Fruit fly (Drosophila melanogaster) whole organism, embryonic: Measurements from ENCODE around the gene HemK2.

Experiments used
- Abd-B ChIP-seq: fragments of 200-800 bp; sonication (Bioruptor generic); optimal IDR thresholded peaks from 2 replicates; lab custom pipeline; 2018; ENCODE audit warnings: missing biosample characterization, mild to moderate bottlenecking, missing genetic modification characterization, moderate library complexity
- Awh ChIP-seq: fragments of 200-800 bp; sonication (Bioruptor generic); IDR thresholded peaks from 2 replicates; pipeline ENCODE4, ENCODE4 v1.3.6; 2022; ENCODE audit warnings: missing biosample characterization, missing genetic modification characterization
- CG10979 ChIP-seq: fragments of 200-800 bp; sonication (Bioruptor generic); optimal IDR thresholded peaks from 2 replicates; lab custom pipeline; 2018; ENCODE audit warnings: missing biosample characterization, mild to moderate bottlenecking, missing genetic modification characterization, moderate library complexity
- CG11085 ChIP-seq: fragments of 200-800 bp; sonication (Bioruptor generic); IDR thresholded peaks from 2 replicates; pipeline ENCODE4 v1.3.6; 2022; ENCODE audit warnings: missing biosample characterization, missing genetic modification characterization
- CG12236 ChIP-seq: fragments of 200-800 bp; sonication (Bioruptor generic); optimal IDR thresholded peaks from 2 replicates; lab custom pipeline; 2016; ENCODE audit warnings: missing biosample characterization, missing genetic modification characterization
- CG12391 ChIP-seq: fragments of 200-800 bp; sonication (Bioruptor generic); optimal IDR thresholded peaks from 3 replicates; lab custom pipeline; 2018; ENCODE audit warnings: missing biosample characterization, mild to moderate bottlenecking, missing genetic modification characterization, moderate library complexity
- CG12744 ChIP-seq: fragments of 200-800 bp; sonication (Bioruptor generic); optimal IDR thresholded peaks from 2 replicates; lab custom pipeline; 2016; ENCODE audit warnings: missing biosample characterization, missing genetic modification characterization
- CG16815 ChIP-seq: fragments of 200-800 bp; sonication (Bioruptor generic); optimal IDR thresholded peaks from 3 replicates; lab custom pipeline; 2017; ENCODE audit warnings: missing biosample characterization, mild to moderate bottlenecking, missing genetic modification characterization
- CG16863 ChIP-seq: fragments of 200-800 bp; sonication (Bioruptor generic); optimal IDR thresholded peaks from 3 replicates; lab custom pipeline; 2016; ENCODE audit warnings: missing biosample characterization, missing genetic modification characterization
- CG17359 ChIP-seq: fragments of 200-800 bp; sonication (Bioruptor generic); optimal IDR thresholded peaks from 3 replicates; lab custom pipeline; 2018; ENCODE audit warnings: missing biosample characterization, mild to moderate bottlenecking, missing genetic modification characterization, moderate library complexity
- CG18619 ChIP-seq: fragments of 200-800 bp; sonication (Bioruptor generic); optimal IDR thresholded peaks from 3 replicates; lab custom pipeline; 2017; ENCODE audit warnings: missing biosample characterization, mild to moderate bottlenecking, missing genetic modification characterization
- CG2129 ChIP-seq: fragments of 200-800 bp; sonication (Bioruptor generic); IDR thresholded peaks from 2 replicates; pipeline ENCODE4 v1.3.6; 2022; ENCODE audit warnings: missing biosample characterization, missing genetic modification characterization; ENCODE audit not compliant: partially characterized antibody
- CG2199 ChIP-seq: fragments of 200-800 bp; sonication (Bioruptor generic); IDR thresholded peaks from 3 replicates; pipeline ENCODE4 v1.3.6; 2022; ENCODE audit warnings: missing biosample characterization, missing genetic modification characterization
- CG3065 ChIP-seq: fragments of 200-800 bp; sonication (Bioruptor generic); optimal IDR thresholded peaks from 2 replicates; lab custom pipeline; 2016; ENCODE audit warnings: missing biosample characterization, missing genetic modification characterization
- CG31224 ChIP-seq: fragments of 200-800 bp; sonication (Bioruptor generic); IDR thresholded peaks from 2 replicates; pipeline ENCODE4 v1.3.6; 2022; ENCODE audit warnings: missing biosample characterization, missing genetic modification characterization
- CG33213 ChIP-seq: fragments of 200-800 bp; sonication (Bioruptor generic); optimal IDR thresholded peaks from 3 replicates; lab custom pipeline; 2016; ENCODE audit warnings: missing biosample characterization, missing genetic modification characterization
- CG34376 ChIP-seq: fragments of 200-800 bp; sonication (Bioruptor generic); optimal IDR thresholded peaks from 2 replicates; lab custom pipeline; 2018; ENCODE audit warnings: missing biosample characterization, mild to moderate bottlenecking, missing genetic modification characterization
- CG4820 ChIP-seq: fragments of 200-800 bp; sonication (Bioruptor generic); optimal IDR thresholded peaks from 3 replicates; lab custom pipeline; 2016; ENCODE audit warnings: missing biosample characterization, missing genetic modification characterization
- CG5245 ChIP-seq: fragments of 200-800 bp; sonication (Bioruptor generic); optimal IDR thresholded peaks from 3 replicates; lab custom pipeline; 2016; ENCODE audit warnings: missing biosample characterization, missing genetic modification characterization
- CG7357 ChIP-seq: fragments of 200-800 bp; sonication (Bioruptor generic); IDR thresholded peaks from 3 replicates; pipeline ENCODE4 v1.3.6; 2022; ENCODE audit warnings: missing biosample characterization, missing genetic modification characterization
- CG7745 ChIP-seq: fragments of 200-800 bp; sonication (Bioruptor generic); optimal IDR thresholded peaks from 2 replicates; lab custom pipeline; 2018; ENCODE audit warnings: missing biosample characterization, mild to moderate bottlenecking, missing genetic modification characterization, moderate library complexity
- Dad ChIP-seq: fragments of 200-800 bp; sonication (Bioruptor generic); optimal IDR thresholded peaks from 3 replicates; lab custom pipeline; 2016; ENCODE audit warnings: missing biosample characterization, missing genetic modification characterization
- Dref ChIP-seq: fragments of 200-800 bp; sonication (Bioruptor generic); IDR thresholded peaks from 2 replicates; pipeline ENCODE4 v1.3.6; 2022; ENCODE audit warnings: missing biosample characterization, missing genetic modification characterization
- Fer3 ChIP-seq: fragments of 200-800 bp; sonication (Bioruptor generic); optimal IDR thresholded peaks from 2 replicates; lab custom pipeline; 2018; ENCODE audit warnings: missing biosample characterization, mild to moderate bottlenecking, missing genetic modification characterization, moderate library complexity
- Hmx ChIP-seq: fragments of 200-800 bp; sonication (Bioruptor generic); optimal IDR thresholded peaks from 2 replicates; lab custom pipeline; 2016; ENCODE audit warnings: missing biosample characterization, missing genetic modification characterization
- Mad ChIP-seq: fragments of 200-800 bp; sonication (Bioruptor generic); optimal IDR thresholded peaks from 2 replicates; lab custom pipeline; 2016; ENCODE audit warnings: missing biosample characterization, missing genetic modification characterization
- Oaz ChIP-seq: fragments of 200-800 bp; sonication (Bioruptor generic); IDR thresholded peaks from 2 replicates; pipeline ENCODE4 v1.3.6; 2022; ENCODE audit warnings: missing biosample characterization, missing genetic modification characterization
- Scr ChIP-seq: fragments of 200-800 bp; sonication (Bioruptor generic); IDR thresholded peaks from 2 replicates; pipeline ENCODE4 v1.3.6; 2022; ENCODE audit warnings: missing biosample characterization, missing genetic modification characterization; ENCODE audit not compliant: partially characterized antibody
- ap ChIP-seq: fragments of 200-800 bp; sonication (Bioruptor generic); IDR thresholded peaks from 2 replicates; pipeline ENCODE4 v1.3.6; 2022; ENCODE audit warnings: missing biosample characterization, missing genetic modification characterization
- bcd ChIP-seq: fragments of 200-800 bp; sonication (Bioruptor generic); optimal IDR thresholded peaks from 2 replicates; lab custom pipeline; 2017; ENCODE audit warnings: missing biosample characterization, mild to moderate bottlenecking, missing genetic modification characterization
- cad ChIP-seq: fragments of >200 bp; optimal IDR thresholded peaks from 2 replicates; lab custom pipeline; 2017; ENCODE audit warnings: missing biosample characterization, missing genetic modification characterization
- ci ChIP-seq: fragments of 200-800 bp; sonication (Bioruptor generic); IDR thresholded peaks from 3 replicates; pipeline ENCODE4 v1.3.6; 2022; ENCODE audit warnings: missing biosample characterization, missing genetic modification characterization
- corto ChIP-seq: fragments of 200-800 bp; sonication (Bioruptor generic); optimal IDR thresholded peaks from 2 replicates; lab custom pipeline; 2016; ENCODE audit warnings: missing biosample characterization, mild to moderate bottlenecking, missing genetic modification characterization, moderate library complexity
- disco-r ChIP-seq: fragments of 200-800 bp; sonication (Bioruptor generic); optimal IDR thresholded peaks from 2 replicates; lab custom pipeline; 2016; ENCODE audit warnings: missing biosample characterization, missing genetic modification characterization
- dmrt99B ChIP-seq: fragments of 200-800 bp; sonication (Bioruptor generic); optimal IDR thresholded peaks from 2 replicates; lab custom pipeline; 2018; ENCODE audit warnings: missing biosample characterization, mild to moderate bottlenecking, missing genetic modification characterization, moderate library complexity
- dpn ChIP-seq, 2 experiments: fragments of 200-800 bp; sonication (Bioruptor generic); optimal IDR thresholded peaks; 3 replicates each; lab custom pipeline; 2016; ENCODE audit warnings: missing biosample characterization in 2 of 2, missing genetic modification characterization in 2 of 2
- emc ChIP-seq: fragments of 200-800 bp; sonication (Bioruptor generic); optimal IDR thresholded peaks from 2 replicates; lab custom pipeline; 2016; ENCODE audit warnings: missing biosample characterization, missing genetic modification characterization
- esg ChIP-seq: fragments of 200-800 bp; sonication (Bioruptor generic); conservative IDR thresholded peaks from 2 replicates; pipeline ENCODE4 v1.3.6; 2022; ENCODE audit warnings: missing biosample characterization, missing genetic modification characterization
- fd96Cb ChIP-seq: fragments of 200-800 bp; sonication (Bioruptor generic); optimal IDR thresholded peaks from 2 replicates; lab custom pipeline; 2018; ENCODE audit warnings: missing biosample characterization, mild to moderate bottlenecking, missing genetic modification characterization, moderate library complexity
- gcm ChIP-seq: fragments of 200-800 bp; sonication (Bioruptor generic); optimal IDR thresholded peaks from 2 replicates; lab custom pipeline; 2019; ENCODE audit warnings: missing biosample characterization, mild to moderate bottlenecking, missing genetic modification characterization, moderate library complexity
- gsb ChIP-seq: fragments of 200-800 bp; sonication (Bioruptor generic); IDR thresholded peaks from 2 replicates; pipeline ENCODE4 v1.3.6; 2022; ENCODE audit warnings: missing biosample characterization, missing genetic modification characterization
- lmd ChIP-seq: fragments of 200-800 bp; sonication (Bioruptor generic); IDR thresholded peaks from 2 replicates; pipeline ENCODE4 v1.3.6; 2022; ENCODE audit warnings: missing biosample characterization, missing genetic modification characterization
- nerfin-2 ChIP-seq: fragments of 200-800 bp; sonication (Bioruptor generic); IDR thresholded peaks from 2 replicates; pipeline ENCODE4 v1.3.6; 2022; ENCODE audit warnings: missing biosample characterization, missing genetic modification characterization; ENCODE audit not compliant: partially characterized antibody
- rib ChIP-seq: fragments of 200-800 bp; sonication (Bioruptor generic); IDR thresholded peaks from 2 replicates; pipeline ENCODE4 v1.3.6; 2022; ENCODE audit warnings: missing biosample characterization, missing genetic modification characterization
- sc ChIP-seq, 3 experiments: fragments of >200 bp in 2 of 3; fragments of 200-800 bp in 1 of 3; sonication (Bioruptor generic) in 1 of 3; optimal IDR thresholded peaks; 2 replicates in 2 of 3; 3 replicates in 1 of 3; lab custom pipeline; 2017; ENCODE audit warnings: mild to moderate bottlenecking in 1 of 3, missing biosample characterization in 1 of 3, missing genetic modification characterization in 1 of 3, missing genetic modification reagents in 1 of 3
- sens ChIP-seq: fragments of 200-800 bp; sonication (Bioruptor generic); peaks from one replicate; lab custom pipeline; 2016; ENCODE audit warnings: missing biosample characterization, missing genetic modification characterization
- sisA ChIP-seq: fragments of 200-800 bp; sonication (Bioruptor generic); IDR thresholded peaks from 2 replicates; pipeline ENCODE4 v1.3.6; 2022; ENCODE audit warnings: missing biosample characterization, missing genetic modification characterization
- slp2 ChIP-seq: fragments of 200-800 bp; sonication (Bioruptor generic); optimal IDR thresholded peaks from 2 replicates; lab custom pipeline; 2016; ENCODE audit warnings: missing biosample characterization, missing genetic modification characterization
- sug ChIP-seq: fragments of 200-800 bp; optimal IDR thresholded peaks from 2 replicates; lab custom pipeline; 2019; ENCODE audit warnings: missing biosample characterization, mild to moderate bottlenecking, missing genetic modification characterization, moderate library complexity
- zf30C ChIP-seq: fragments of 200-800 bp; sonication (Bioruptor generic); optimal IDR thresholded peaks from 3 replicates; lab custom pipeline; 2018; ENCODE audit warnings: missing biosample characterization, mild to moderate bottlenecking, missing genetic modification characterization

The HemK2 gene

DNA sequence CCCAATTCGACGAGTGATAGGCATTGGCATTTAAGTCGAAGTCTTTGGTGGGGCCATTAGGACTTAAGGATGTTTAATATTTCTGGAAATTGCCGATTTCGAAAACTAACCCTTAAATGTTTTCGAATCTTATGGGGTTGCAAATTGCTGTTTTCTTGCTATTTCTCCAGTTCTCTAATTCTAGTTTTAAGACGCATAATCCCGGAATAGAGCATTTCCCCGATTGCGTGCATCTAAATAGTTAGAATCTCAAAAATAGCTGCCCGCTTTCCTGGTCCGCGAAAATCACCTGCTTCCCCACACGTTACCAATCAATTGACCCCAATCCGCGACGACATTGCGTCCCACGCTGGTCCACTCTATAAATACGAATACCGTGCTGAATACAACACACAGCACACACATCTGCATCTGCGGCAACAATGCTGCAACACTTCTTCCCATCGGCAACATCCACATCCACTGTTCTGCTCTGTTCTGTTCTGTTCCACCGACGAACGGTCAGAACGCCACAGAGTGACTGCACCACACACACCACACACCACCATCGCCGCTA is 7.5 kb downstream of the HemK2 start, which contains the start of gene Bacc (continued):
- TF ChIP-seq CG7357 (GFP tag; lab: Robert Waterston, UW) (peak; percentile 70), Scr (GFP tag; lab: Robert Waterston, UW) (no peak), corto (peak; percentile 83), zf30C (GFP tag; lab: Kevin White, UChicago) (no peak), nerfin-2 (GFP tag; lab: Robert Waterston, UW) (no peak), CG11085 (GFP tag; lab: Robert Waterston, UW) (no peak), CG12391 (tag; lab: Kevin White, UChicago) (peak; percentile 83), CG18619 (peak; percentile 92), Dad (GFP tag; lab: Kevin White, UChicago) (peak; percentile 75), CG16815 (GFP tag; lab: Kevin White, UChicago) (peak; percentile 84), CG4820 (GFP tag; lab: Kevin White, UChicago) (peak; percentile 80), CG3065 (GFP tag; lab: Kevin White, UChicago) (no peak), slp2 (GFP tag; lab: Kevin White, UChicago) (peak; percentile 83), Hmx (GFP tag; lab: Kevin White, UChicago) (peak; percentile 88), cad (no peak), CG12744 (GFP tag; lab: Kevin White, UChicago) (peak; percentile 65), CG33213 (peak; percentile 55), bcd (peak; percentile 90), sug (tag; lab: Kevin White, UChicago) (peak; percentile 78), CG2129 (GFP tag; lab: Robert Waterston, UW) (no peak), esg (GFP tag; lab: Robert Waterston, UW) (no peak), sc (optimal IDR thresholded peaks at IDR 0.05; lab: Kevin White, UChicago) (no peak), sc (GFP tag; optimal IDR thresholded peaks at IDR 0.05; lab: Kevin White, UChicago) (peak; percentile 79), Oaz (GFP tag; lab: Robert Waterston, UW) (no peak), sens (peak; percentile 96), CG34376 (GFP tag; lab: Kevin White, UChicago) (peak; percentile 20), dpn (GFP tag; optimal IDR thresholded peaks at IDR 0.05; lab: Kevin White, UChicago) (peak; percentile 87 to 91), Mad (GFP tag; lab: Kevin White, UChicago) (peak; percentile 59), lmd (no peak), Awh (no peak), gcm (peak; percentile 65), fd96Cb (tag; lab: Kevin White, UChicago) (peak; percentile 81), sisA (GFP tag; lab: Robert Waterston, UW) (no peak), ap (GFP tag; lab: Robert Waterston, UW) (no peak), dmrt99B (tag; lab: Kevin White, UChicago) (peak; percentile 90), CG12236 (GFP tag; lab: Kevin White, UChicago) (peak; percentile 81), CG2199 (GFP tag; lab: Robert Waterston, UW) (no peak), CG31224 (GFP tag; lab: Robert Waterston, UW) (no peak), CG5245 (GFP tag; lab: Kevin White, UChicago) (peak; percentile 74), disco-r (peak; percentile 71), CG7745 (tag; lab: Kevin White, UChicago) (no peak), Fer3 (tag; lab: Kevin White, UChicago) (peak; percentile 83), Dref (GFP tag; lab: Robert Waterston, UW) (no peak), CG10979 (tag; lab: Kevin White, UChicago) (peak; percentile 75), CG17359 (tag; lab: Kevin White, UChicago) (peak; percentile 86), gsb (GFP tag; lab: Robert Waterston, UW) (no peak), rib (GFP tag; lab: Robert Waterston, UW) (no peak), CG16863 (GFP tag; lab: Kevin White, UChicago) (peak; percentile 83), emc (GFP tag; lab: Kevin White, UChicago) (peak; percentile 73), ci (no peak), Abd-B (GFP tag; lab: Kevin White, UChicago) (peak; percentile 57)
